Fruit fly (Drosophila melanogaster) whole organism, prepupa: Measurements from ENCODE around the gene Ulp1.
A peak's percentile ranks its signal among the peaks of the same experiment; 100 is the strongest.

ENCODE experiments used
- CG11294 ChIP-seq: fragments of 200-800 bp; sonication (Bioruptor generic); IDR thresholded peaks from 2 replicates; pipeline ENCODE4 v1.3.6; 2022; ENCODE audit warnings: missing biosample characterization, missing genetic modification characterization
- CG11762 ChIP-seq: fragments of 200-800 bp; sonication (Bioruptor generic); optimal IDR thresholded peaks from 3 replicates; lab custom pipeline; 2016; ENCODE audit warnings: missing biosample characterization, missing genetic modification characterization; ENCODE audit not compliant: insufficient read depth
- CG16779 ChIP-seq: fragments of 200-800 bp; sonication (Bioruptor generic); optimal IDR thresholded peaks from 3 replicates; lab custom pipeline; 2017; ENCODE audit warnings: missing biosample characterization, mild to moderate bottlenecking, missing genetic modification characterization
- CG34406 ChIP-seq: fragments of 200-800 bp; sonication (Bioruptor generic); optimal IDR thresholded peaks from 3 replicates; lab custom pipeline; 2016; ENCODE audit warnings: missing biosample characterization, missing genetic modification characterization
- CG6854 ChIP-seq: fragments of 200-800 bp; sonication (Bioruptor generic); optimal IDR thresholded peaks from 2 replicates; lab custom pipeline; 2017; ENCODE audit warnings: missing biosample characterization, mild to moderate bottlenecking, missing genetic modification characterization
- CG9139 ChIP-seq: fragments of 200-800 bp; sonication (Bioruptor generic); optimal IDR thresholded peaks from 3 replicates; lab custom pipeline; 2017; ENCODE audit warnings: missing biosample characterization, mild to moderate bottlenecking, missing genetic modification characterization
- Eip93F ChIP-seq: fragments of 200-800 bp; sonication (Bioruptor generic); optimal IDR thresholded peaks from 2 replicates; lab custom pipeline; 2016; ENCODE audit warnings: missing biosample characterization, mild to moderate bottlenecking, missing genetic modification characterization
- Hr39 ChIP-seq: fragments of 200-800 bp; sonication (Bioruptor generic); optimal IDR thresholded peaks from 2 replicates; lab custom pipeline; 2016; ENCODE audit warnings: missing biosample characterization, missing genetic modification characterization
- Lpt ChIP-seq: fragments of 200-800 bp; sonication (Bioruptor generic); optimal IDR thresholded peaks from 3 replicates; lab custom pipeline; 2016; ENCODE audit warnings: missing biosample characterization, missing genetic modification characterization
- OdsH ChIP-seq: fragments of 200-800 bp; sonication (Bioruptor generic); optimal IDR thresholded peaks from 3 replicates; lab custom pipeline; 2016; ENCODE audit warnings: missing biosample characterization, missing genetic modification characterization
- fd85E ChIP-seq: fragments of 200-800 bp; sonication (Bioruptor generic); optimal IDR thresholded peaks from 3 replicates; lab custom pipeline; 2016; ENCODE audit warnings: missing biosample characterization, missing genetic modification characterization
- fkh ChIP-seq: fragments of 200-800 bp; sonication (Bioruptor generic); optimal IDR thresholded peaks from 3 replicates; lab custom pipeline; 2017; ENCODE audit warnings: missing biosample characterization, mild to moderate bottlenecking, missing genetic modification characterization, moderate library complexity
- svp ChIP-seq: fragments of 200-800 bp; sonication (Bioruptor generic); peaks from one replicate; lab custom pipeline; 2016; ENCODE audit warnings: missing biosample characterization, missing genetic modification characterization
- topi ChIP-seq: fragments of 200-800 bp; sonication (Bioruptor generic); optimal IDR thresholded peaks from 3 replicates; lab custom pipeline; 2016; ENCODE audit warnings: missing biosample characterization, missing genetic modification characterization

dm6 chrX:19224580-19225303, 16.8 kb upstream of the Ulp1 start:
- no peak for TF ChIP-seq CG9139 (GFP tag; lab: Kevin White, UChicago)
- peak; percentile 41 for TF ChIP-seq topi (GFP tag; lab: Kevin White, UChicago)
- TF ChIP-seq fd85E (GFP tag; lab: Kevin White, UChicago) = no peak
- peak; percentile 71 for TF ChIP-seq CG34406 (GFP tag; lab: Kevin White, UChicago)
- TF ChIP-seq CG11294 = no peak
- TF ChIP-seq CG6854 (GFP tag; lab: Kevin White, UChicago) = no peak
- peak; percentile 32 for TF ChIP-seq CG11762 (GFP tag; lab: Kevin White, UChicago)
- TF ChIP-seq Lpt (GFP tag; lab: Kevin White, UChicago) = peak; percentile 33
- no peak for TF ChIP-seq fkh
- no peak for TF ChIP-seq svp (GFP tag; lab: Kevin White, UChicago)
- TF ChIP-seq CG16779 (tag; lab: Kevin White, UChicago) = peak; percentile 35
- TF ChIP-seq Eip93F (GFP tag; lab: Kevin White, UChicago) = no peak
- TF ChIP-seq OdsH (GFP tag; lab: Kevin White, UChicago) = peak; percentile 54
- TF ChIP-seq Hr39 (GFP tag; lab: Kevin White, UChicago) = no peak
